Worm (Caenorhabditis elegans) whole organism, young adult: ENCODE measurements around the gene srw-55.

Source experiments
- nfya-1 ChIP-seq: sonication (generic microtip); optimal IDR thresholded peaks from 2 replicates; lab custom pipeline; 2017; ENCODE audit warnings: antibody characterized with exemption, missing compliant biosample characterization, missing genetic modification characterization, borderline replicate concordance; ENCODE audit not compliant: insufficient read depth
- snpc-4 ChIP-seq, 5 experiments: fragments of 150-350 bp in 1 of 5; sonication (generic microtip) in 4 of 5; optimal IDR thresholded peaks; 2 replicates each; lab custom pipeline; 2014 to 2018; ENCODE audit warnings: missing genetic modification characterization in 5 of 5, missing biosample characterization in 3 of 5, antibody characterized with exemption in 2 of 5, mild to moderate bottlenecking in 2 of 5, missing compliant biosample characterization in 2 of 5, missing genotype in 2 of 5, moderate library complexity in 2 of 5, missing genetic modification reagents in 1 of 5
- ztf-28 ChIP-seq: fragments of 200-800 bp; sonication (Bioruptor generic); IDR thresholded peaks from 2 replicates; pipeline ENCODE4 v1.3.6; 2022; ENCODE audit warnings: missing genetic modification reagents, missing genetic modification characterization, missing compliant biosample characterization

DNA sequence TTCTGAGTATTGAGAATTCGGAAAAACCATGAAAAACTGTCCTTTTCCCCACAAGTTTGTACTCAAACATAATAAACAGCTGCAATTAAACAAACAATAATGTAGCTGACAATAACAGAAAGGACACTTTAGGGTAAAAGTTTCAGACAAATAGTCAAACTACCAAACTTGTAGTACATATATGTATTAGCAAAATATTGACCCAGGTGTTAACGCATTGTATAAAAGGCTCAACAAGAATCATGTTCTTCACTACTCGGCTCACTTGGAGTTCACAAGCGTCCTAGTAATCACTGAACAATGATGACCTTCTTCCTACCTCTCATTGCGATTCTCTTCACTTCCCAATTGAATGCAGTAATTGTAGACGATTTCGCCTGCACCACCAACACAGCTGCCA lies 28.3 kb downstream of the srw-55 start, which contains the start of gene F35E8.6:
- TF ChIP-seq snpc-4 (GFP tag; optimal IDR thresholded peaks at IDR 0.05; lab: Kevin White, UChicago) (no peak), snpc-4 (tag; optimal IDR thresholded peaks at IDR 0.05; lab: Kevin White, UChicago) (no peak), ztf-28 (GFP tag; lab: Robert Waterston, UW) (no peak), nfya-1 (no peak)
